Fruit fly (Drosophila melanogaster): ENCODE measurements around the gene PH4alphaSG1.

PH4alphaSG1 gene

dm6 chr3R:30531989-30532653 is 26.7 kb upstream of the PH4alphaSG1 start, which contains the start of gene tmod (continued):
- no peak for TF ChIP-seq Sin3A (optimal IDR thresholded peaks at IDR 0.05)
- TF ChIP-seq gt (GFP tag; IDR thresholded peaks at IDR 0.05) = no peak
- TF ChIP-seq z (GFP tag; IDR thresholded peaks at IDR 0.05) = no peak
- TF ChIP-seq sima (GFP tag; optimal IDR thresholded peaks at IDR 0.05) = no peak
- TF ChIP-seq CG6791 (GFP tag; IDR thresholded peaks at IDR 0.05; ENCODE audit: partially characterized antibody) = no peak
- TF ChIP-seq sqz (GFP tag; optimal IDR thresholded peaks at IDR 0.05) = no peak
- TF ChIP-seq CG18764 (GFP tag; optimal IDR thresholded peaks at IDR 0.05) = no peak
- no peak for TF ChIP-seq Bteb2 (GFP tag; optimal IDR thresholded peaks at IDR 0.05)
- peak; percentile 62 for TF ChIP-seq Ssrp (tag; optimal IDR thresholded peaks at IDR 0.05)
- peak; percentile 82 for TF ChIP-seq Adf1 (GFP tag; IDR thresholded peaks at IDR 0.05)
- TF ChIP-seq slou (GFP tag; optimal IDR thresholded peaks at IDR 0.05) = no peak
- TF ChIP-seq Antp (GFP tag; optimal IDR thresholded peaks at IDR 0.05) = peak; percentile 6
- TF ChIP-seq CG1233 (GFP tag; optimal IDR thresholded peaks at IDR 0.05) = peak; percentile 2
- no peak for TF ChIP-seq Bdp1 (GFP tag; optimal IDR thresholded peaks at IDR 0.05)
- peak; percentile 1 for TF ChIP-seq Sry-δ (GFP tag; optimal IDR thresholded peaks at IDR 0.05)
- peak; percentile 31 for TF ChIP-seq Fer1 (GFP tag; optimal IDR thresholded peaks at IDR 0.05)
- no peak for TF ChIP-seq CkIIα-i1 (GFP tag; IDR thresholded peaks at IDR 0.05)
- TF ChIP-seq CG11695 (GFP tag; IDR thresholded peaks at IDR 0.05) = no peak
- no peak for TF ChIP-seq fd102C (GFP tag; optimal IDR thresholded peaks at IDR 0.05)
- peak in 1 of 2 experiments; percentile 64 for TF ChIP-seq Hr51 (GFP tag; optimal IDR thresholded peaks at IDR 0.05)
- TF ChIP-seq ftz-f1 (GFP tag; optimal IDR thresholded peaks at IDR 0.05) = peak; percentile 36
- no peak for TF ChIP-seq Lpt (GFP tag; optimal IDR thresholded peaks at IDR 0.05)
- no peak for TF ChIP-seq CG8765 (GFP tag; IDR thresholded peaks at IDR 0.05)
- TF ChIP-seq cato (GFP tag; optimal IDR thresholded peaks at IDR 0.05; ENCODE audit: borderline replicate concordance) = peak; percentile 9
- no peak for TF ChIP-seq vfl (GFP tag; optimal IDR thresholded peaks at IDR 0.05)
- TF ChIP-seq CG7357 (GFP tag; IDR thresholded peaks at IDR 0.05) = no peak
- TF ChIP-seq Mad (GFP tag; optimal IDR thresholded peaks at IDR 0.05) = no peak
- no peak for TF ChIP-seq CG9876 (GFP tag; optimal IDR thresholded peaks at IDR 0.05)
- TF ChIP-seq CG6813 (GFP tag; optimal IDR thresholded peaks at IDR 0.05) = peak; percentile 7
- no peak for TF ChIP-seq Dek (tag; optimal IDR thresholded peaks at IDR 0.05)
- no peak for TF ChIP-seq dan (GFP tag; IDR thresholded peaks at IDR 0.05)
- no peak; the same call in 1 of the 2 replicates for TF ChIP-seq dati (GFP tag; IDR thresholded peaks at IDR 0.05)
- peak; percentile 46 for TF ChIP-seq CG12219 (GFP tag; optimal IDR thresholded peaks at IDR 0.05)
- no peak for TF ChIP-seq tna (GFP tag; IDR thresholded peaks at IDR 0.05; ENCODE audit: partially characterized antibody)
- 0 out of 2 replicates have a peak, but pooled peaks have one; percentile 5 for TF ChIP-seq CG14014 (GFP tag; IDR thresholded peaks at IDR 0.05)
- no peak for TF ChIP-seq CG7963 (GFP tag; IDR thresholded peaks at IDR 0.05; ENCODE audit: partially characterized antibody)
- TF ChIP-seq emc (GFP tag; optimal IDR thresholded peaks at IDR 0.05) = no peak
- peak; percentile 34 for TF ChIP-seq tio (GFP tag; optimal IDR thresholded peaks at IDR 0.05)
- no peak for TF ChIP-seq D19B (GFP tag; optimal IDR thresholded peaks at IDR 0.05)
- no peak for TF ChIP-seq Atf3 (GFP tag; optimal IDR thresholded peaks at IDR 0.05)
- TF ChIP-seq CG33213 (GFP tag; optimal IDR thresholded peaks at IDR 0.05) = peak; percentile 24
- no peak for TF ChIP-seq CG13894 (tag; optimal IDR thresholded peaks at IDR 0.05)
- TF ChIP-seq Myb (GFP tag; optimal IDR thresholded peaks at IDR 0.05) = peak; percentile 22
- peak; percentile 32; the same call in 1 of the 2 replicates for TF ChIP-seq vvl (GFP tag; IDR thresholded peaks at IDR 0.05)
- peak; percentile 78 for TF ChIP-seq CG10979 (tag; optimal IDR thresholded peaks at IDR 0.05)
- TF ChIP-seq HLH3B (GFP tag; IDR thresholded peaks at IDR 0.05) = peak; percentile 10; the same call in 1 of the 2 replicates
- no peak for TF ChIP-seq slbo (GFP tag; IDR thresholded peaks at IDR 0.05)
- TF ChIP-seq CG8924 (tag; optimal IDR thresholded peaks at IDR 0.05) = peak; percentile 48
- peak; percentile 45 for TF ChIP-seq Xbp1 (GFP tag; optimal IDR thresholded peaks at IDR 0.05)
- 0 out of 2 replicates have a peak, but pooled peaks have one; percentile 28 for TF ChIP-seq onecut (GFP tag; IDR thresholded peaks at IDR 0.05)
- peak; percentile 50 for TF ChIP-seq CG8478 (optimal IDR thresholded peaks at IDR 0.05)
